Fruit fly (Drosophila melanogaster) whole organism, embryonic: ENCODE results near the gene Sec61alpha.

Source experiments
- CG10209 ChIP-seq: fragments of 200-800 bp; sonication (Bioruptor generic); optimal IDR thresholded peaks from 3 replicates; lab custom pipeline; 2017; ENCODE audit warnings: missing biosample characterization, mild to moderate bottlenecking, missing genetic modification characterization, missing genetic modification reagents
- CG1024 ChIP-seq: fragments of 200-800 bp; sonication (Bioruptor generic); IDR thresholded peaks from 2 replicates; pipeline ENCODE4 v1.3.6; 2022; ENCODE audit warnings: missing biosample characterization, missing genetic modification characterization
- CG10462 ChIP-seq: fragments of 200-800 bp; sonication (Bioruptor generic); optimal IDR thresholded peaks from 2 replicates; lab custom pipeline; 2016; ENCODE audit warnings: missing biosample characterization, missing genetic modification characterization
- CG12236 ChIP-seq: fragments of 200-800 bp; sonication (Bioruptor generic); optimal IDR thresholded peaks from 2 replicates; lab custom pipeline; 2016; ENCODE audit warnings: missing biosample characterization, missing genetic modification characterization
- CG13775 ChIP-seq: fragments of 200-800 bp; sonication (Bioruptor generic); optimal IDR thresholded peaks from 3 replicates; lab custom pipeline; 2017; ENCODE audit warnings: missing biosample characterization, mild to moderate bottlenecking, missing genetic modification characterization
- CG13894 ChIP-seq: fragments of 200-800 bp; sonication (Bioruptor generic); optimal IDR thresholded peaks from 3 replicates; lab custom pipeline; 2018; ENCODE audit warnings: missing biosample characterization, mild to moderate bottlenecking, missing genetic modification characterization, moderate library complexity
- CG15011 ChIP-seq: fragments of 200-800 bp; sonication (Bioruptor generic); optimal IDR thresholded peaks from 3 replicates; lab custom pipeline; 2018; ENCODE audit warnings: missing biosample characterization, mild to moderate bottlenecking, missing genetic modification characterization
- CG1602 ChIP-seq: fragments of 200-800 bp; sonication (Bioruptor generic); optimal IDR thresholded peaks from 3 replicates; lab custom pipeline; 2016; ENCODE audit warnings: missing biosample characterization, missing genetic modification characterization
- CG1647 ChIP-seq: fragments of 200-800 bp; sonication (Bioruptor generic); optimal IDR thresholded peaks from 3 replicates; lab custom pipeline; 2016; ENCODE audit warnings: missing biosample characterization, missing genetic modification characterization
- CG17568 ChIP-seq: fragments of 200-800 bp; sonication (Bioruptor generic); optimal IDR thresholded peaks from 2 replicates; lab custom pipeline; 2018; ENCODE audit warnings: missing biosample characterization, mild to moderate bottlenecking, missing genetic modification characterization, moderate library complexity
- CG17612 ChIP-seq: fragments of 200-800 bp; sonication (Bioruptor generic); IDR thresholded peaks from 2 replicates; pipeline ENCODE4 v1.3.6; 2022; ENCODE audit warnings: missing biosample characterization, missing genetic modification characterization
- CG18619 ChIP-seq: fragments of 200-800 bp; sonication (Bioruptor generic); optimal IDR thresholded peaks from 3 replicates; lab custom pipeline; 2017; ENCODE audit warnings: missing biosample characterization, mild to moderate bottlenecking, missing genetic modification characterization
- CG2875 ChIP-seq: fragments of 200-800 bp; sonication (Bioruptor generic); optimal IDR thresholded peaks from 2 replicates; lab custom pipeline; 2017; ENCODE audit warnings: missing biosample characterization, mild to moderate bottlenecking, missing genetic modification characterization, missing genetic modification reagents
- CG3281 ChIP-seq: fragments of 200-800 bp; sonication (Bioruptor generic); optimal IDR thresholded peaks from 3 replicates; lab custom pipeline; 2017; ENCODE audit warnings: missing biosample characterization, mild to moderate bottlenecking, missing genetic modification characterization
- CG3407 ChIP-seq: fragments of 200-800 bp; sonication (Bioruptor generic); optimal IDR thresholded peaks from 2 replicates; lab custom pipeline; 2018; ENCODE audit warnings: missing biosample characterization, mild to moderate bottlenecking, missing genetic modification characterization
- CG34422 ChIP-seq: fragments of 200-800 bp; sonication (Bioruptor generic); IDR thresholded peaks from 3 replicates; pipeline ENCODE4 v1.3.6; 2022; ENCODE audit warnings: missing biosample characterization, missing genetic modification characterization
- CG4707 ChIP-seq: fragments of 200-800 bp; sonication (Bioruptor generic); optimal IDR thresholded peaks from 2 replicates; lab custom pipeline; 2018; ENCODE audit warnings: missing biosample characterization, mild to moderate bottlenecking, missing genetic modification characterization, moderate library complexity
- CG5180 ChIP-seq: fragments of 200-800 bp; sonication (Bioruptor generic); optimal IDR thresholded peaks from 3 replicates; lab custom pipeline; 2017; ENCODE audit warnings: missing biosample characterization, missing genetic modification characterization, mild to moderate bottlenecking, moderate library complexity, missing genetic modification reagents
- CG6272 ChIP-seq: fragments of 200-800 bp; sonication (Bioruptor generic); IDR thresholded peaks from 2 replicates; pipeline ENCODE4 v1.3.6; 2022; ENCODE audit warnings: missing biosample characterization, missing genetic modification characterization
- CG6683 ChIP-seq: fragments of 200-800 bp; sonication (Bioruptor generic); optimal IDR thresholded peaks from 2 replicates; lab custom pipeline; 2017; ENCODE audit warnings: missing biosample characterization, mild to moderate bottlenecking, missing genetic modification characterization, missing genetic modification reagents
- CG6813 ChIP-seq: fragments of 200-800 bp; sonication (Bioruptor generic); optimal IDR thresholded peaks from 2 replicates; lab custom pipeline; 2017; ENCODE audit warnings: missing biosample characterization, missing genetic modification characterization, mild to moderate bottlenecking, moderate library complexity, missing genetic modification reagents
- CG7357 ChIP-seq: fragments of 200-800 bp; sonication (Bioruptor generic); IDR thresholded peaks from 3 replicates; pipeline ENCODE4 v1.3.6; 2022; ENCODE audit warnings: missing biosample characterization, missing genetic modification characterization
- CG8281 ChIP-seq: fragments of 200-800 bp; sonication (Bioruptor generic); optimal IDR thresholded peaks from 2 replicates; lab custom pipeline; 2018; ENCODE audit warnings: missing biosample characterization, mild to moderate bottlenecking, missing genetic modification characterization, moderate library complexity
- CG8388 ChIP-seq: fragments of 200-800 bp; sonication (Bioruptor generic); optimal IDR thresholded peaks from 2 replicates; lab custom pipeline; 2019; ENCODE audit warnings: missing biosample characterization, mild to moderate bottlenecking, missing genetic modification characterization, moderate library complexity
- Camta ChIP-seq: fragments of 200-800 bp; sonication (Bioruptor generic); optimal IDR thresholded peaks from 2 replicates; lab custom pipeline; 2016; ENCODE audit warnings: missing biosample characterization, missing genetic modification characterization
- D ChIP-seq, 2 experiments: fragments of 200-800 bp in 1 of 2; fragments of >200 bp in 1 of 2; sonication (Bioruptor generic) in 1 of 2; optimal IDR thresholded peaks; 2 replicates in 1 of 2; 3 replicates in 1 of 2; lab custom pipeline; 2017; ENCODE audit warnings: mild to moderate bottlenecking in 1 of 2, missing biosample characterization in 1 of 2, missing genetic modification characterization in 1 of 2, missing genetic modification reagents in 1 of 2
- Gug ChIP-seq: fragments of 200-800 bp; sonication (Bioruptor generic); IDR thresholded peaks from 4 replicates; pipeline ENCODE4 v1.3.6; 2022; ENCODE audit warnings: missing biosample characterization, missing genetic modification characterization
- MESR4 ChIP-seq: fragments of 200-800 bp; sonication (Bioruptor generic); optimal IDR thresholded peaks from 2 replicates; lab custom pipeline; 2018; ENCODE audit warnings: missing biosample characterization, mild to moderate bottlenecking, missing genetic modification characterization, moderate library complexity
- Neu2 ChIP-seq: fragments of 200-800 bp; sonication (Bioruptor generic); optimal IDR thresholded peaks from 3 replicates; lab custom pipeline; 2016; ENCODE audit warnings: missing biosample characterization, missing genetic modification characterization, borderline replicate concordance
- Ravus ChIP-seq: fragments of 200-800 bp; sonication (Bioruptor generic); IDR thresholded peaks from 2 replicates; pipeline ENCODE4 v1.3.6; 2022; ENCODE audit warnings: missing biosample characterization, missing genetic modification characterization
- Side ChIP-seq: fragments of 200-800 bp; sonication (Bioruptor generic); optimal IDR thresholded peaks from 2 replicates; lab custom pipeline; 2016; ENCODE audit warnings: missing biosample characterization, missing genetic modification characterization
- abd-A ChIP-seq: fragments of 200-800 bp; sonication (Bioruptor generic); optimal IDR thresholded peaks from 3 replicates; lab custom pipeline; 2019; ENCODE audit warnings: missing biosample characterization, mild to moderate bottlenecking, missing genetic modification characterization, moderate library complexity
- ato ChIP-seq: fragments of 200-800 bp; sonication (Bioruptor generic); IDR thresholded peaks from 2 replicates; pipeline ENCODE4 v1.3.6; 2022; ENCODE audit warnings: missing biosample characterization, missing genetic modification characterization; ENCODE audit not compliant: partially characterized antibody
- br ChIP-seq: fragments of >200 bp; optimal IDR thresholded peaks from 2 replicates; lab custom pipeline; 2017
- btn ChIP-seq: fragments of 200-800 bp; sonication (Bioruptor generic); optimal IDR thresholded peaks from 2 replicates; lab custom pipeline; 2016; ENCODE audit warnings: missing biosample characterization, missing genetic modification characterization
- cas ChIP-seq: fragments of 200-800 bp; sonication (Bioruptor generic); IDR thresholded peaks from 2 replicates; pipeline ENCODE4 v1.3.6; 2022; ENCODE audit warnings: missing biosample characterization, missing genetic modification characterization
- dm ChIP-seq: fragments of 200-800 bp; sonication (Bioruptor generic); optimal IDR thresholded peaks from 3 replicates; lab custom pipeline; 2016; ENCODE audit warnings: missing biosample characterization, missing genetic modification characterization
- dmrt99B ChIP-seq: fragments of 200-800 bp; sonication (Bioruptor generic); optimal IDR thresholded peaks from 2 replicates; lab custom pipeline; 2018; ENCODE audit warnings: missing biosample characterization, mild to moderate bottlenecking, missing genetic modification characterization, moderate library complexity
- en ChIP-seq: fragments of 200-800 bp; sonication (Bioruptor generic); optimal IDR thresholded peaks from 2 replicates; lab custom pipeline; 2016; ENCODE audit warnings: missing biosample characterization, missing genetic modification characterization
- grau ChIP-seq: fragments of 200-800 bp; optimal IDR thresholded peaks from 3 replicates; lab custom pipeline; 2019; ENCODE audit warnings: missing biosample characterization, mild to moderate bottlenecking, missing genetic modification characterization, moderate library complexity
- gro ChIP-seq: fragments of 200-800 bp; sonication (Bioruptor generic); optimal IDR thresholded peaks from 2 replicates; lab custom pipeline; 2016; ENCODE audit warnings: missing biosample characterization, missing genetic modification characterization
- h ChIP-seq: fragments of >200 bp; optimal IDR thresholded peaks from 2 replicates; lab custom pipeline; 2017
- hbn ChIP-seq: fragments of 200-800 bp; sonication (Bioruptor generic); IDR thresholded peaks from 2 replicates; pipeline ENCODE4 v1.3.6; 2022; ENCODE audit warnings: missing biosample characterization, missing genetic modification characterization; ENCODE audit not compliant: partially characterized antibody
- maf-S ChIP-seq: fragments of 200-800 bp; sonication (Bioruptor generic); optimal IDR thresholded peaks from 2 replicates; lab custom pipeline; 2016; ENCODE audit warnings: missing biosample characterization, missing genetic modification characterization
- p53 ChIP-seq: fragments of 200-800 bp; sonication (Bioruptor generic); optimal IDR thresholded peaks from 2 replicates; lab custom pipeline; 2016; ENCODE audit warnings: missing biosample characterization, missing genetic modification characterization
- pfk ChIP-seq: fragments of 200-800 bp; sonication (Bioruptor generic); optimal IDR thresholded peaks from 2 replicates; lab custom pipeline; 2018; ENCODE audit warnings: missing biosample characterization, mild to moderate bottlenecking, missing genetic modification characterization, moderate library complexity
- sqz ChIP-seq: fragments of 200-800 bp; sonication (Bioruptor generic); optimal IDR thresholded peaks from 3 replicates; lab custom pipeline; 2018; ENCODE audit warnings: missing biosample characterization, mild to moderate bottlenecking, missing genetic modification characterization
- usp ChIP-seq: fragments of >200 bp; optimal IDR thresholded peaks from 2 replicates; lab custom pipeline; 2017; ENCODE audit warnings: missing biosample characterization, missing genetic modification characterization
- vvl ChIP-seq: fragments of 200-800 bp; sonication (Bioruptor generic); IDR thresholded peaks from 2 replicates; pipeline ENCODE4 v1.3.6; 2022; ENCODE audit warnings: missing biosample characterization, missing genetic modification characterization
- zen2 ChIP-seq: fragments of 200-800 bp; sonication (Bioruptor generic); IDR thresholded peaks from 3 replicates; pipeline ENCODE4 v1.3.6; 2022; ENCODE audit warnings: missing biosample characterization, missing genetic modification characterization; ENCODE audit not compliant: partially characterized antibody

Sec61alpha gene

dm6 chr2L:6490783-6491249 lies 10.4 kb upstream of the Sec61alpha start, which contains the start of the genes Phf5a and CG31638 (continued):
- TF ChIP-seq CG6272 (GFP tag; lab: Robert Waterston, UW) = peak; percentile 98
- TF ChIP-seq CG34422 = peak; percentile 98
- TF ChIP-seq gro (GFP tag; lab: Kevin White, UChicago) = no peak
- TF ChIP-seq CG13775 (GFP tag; lab: Kevin White, UChicago) = peak; percentile 88
- TF ChIP-seq Neu2 (GFP tag; lab: Kevin White, UChicago) = no peak
- TF ChIP-seq CG3407 = peak; percentile 94
- TF ChIP-seq h (lab: Kevin White, UChicago) = no peak
- TF ChIP-seq br (lab: Kevin White, UChicago) = no peak
- no peak for TF ChIP-seq Ravus
- TF ChIP-seq CG10209 (GFP tag; lab: Kevin White, UChicago) = peak; percentile 88
- TF ChIP-seq CG6813 (GFP tag; lab: Kevin White, UChicago) = peak; percentile 92
- no peak for TF ChIP-seq zen2 (GFP tag; lab: Robert Waterston, UW)
- peak; percentile 84 for TF ChIP-seq CG8281 (tag; lab: Kevin White, UChicago)
- TF ChIP-seq CG3281 (GFP tag; lab: Kevin White, UChicago) = peak; percentile 94
- peak; percentile 96 for TF ChIP-seq CG13894 (tag; lab: Kevin White, UChicago)
- peak; percentile 82 for TF ChIP-seq vvl (GFP tag; lab: Robert Waterston, UW)
- no peak for TF ChIP-seq p53 (GFP tag; lab: Kevin White, UChicago)
- peak; percentile 47; the same call in 1 of the 2 replicates for TF ChIP-seq hbn (GFP tag; lab: Robert Waterston, UW)
- TF ChIP-seq CG18619 (GFP tag; lab: Kevin White, UChicago) = peak; percentile 87
- TF ChIP-seq D (optimal IDR thresholded peaks at IDR 0.05; lab: Kevin White, UChicago) = no peak
- TF ChIP-seq D (GFP tag; optimal IDR thresholded peaks at IDR 0.05; lab: Kevin White, UChicago) = peak; percentile 90
- no peak for TF ChIP-seq abd-A (tag; lab: Kevin White, UChicago)
- TF ChIP-seq en (GFP tag; lab: Kevin White, UChicago) = no peak
- peak; percentile 49 for TF ChIP-seq CG4707 (GFP tag; lab: Kevin White, UChicago)
- TF ChIP-seq CG6683 (GFP tag; lab: Kevin White, UChicago) = peak; percentile 84
- peak; percentile 63 for TF ChIP-seq CG2875
- peak; percentile 6 for TF ChIP-seq CG12236 (GFP tag; lab: Kevin White, UChicago)
- TF ChIP-seq Camta (GFP tag; lab: Kevin White, UChicago) = peak; percentile 40
- TF ChIP-seq CG5180 = peak; percentile 66
- peak; percentile 82 for TF ChIP-seq CG15011 (GFP tag; lab: Kevin White, UChicago)
- TF ChIP-seq ato (GFP tag; lab: Robert Waterston, UW) = no peak
- peak; percentile 61 for TF ChIP-seq maf-S
- TF ChIP-seq Gug (GFP tag; lab: Robert Waterston, UW) = peak; percentile 95
- TF ChIP-seq MESR4 (GFP tag; lab: Kevin White, UChicago) = peak; percentile 54
- TF ChIP-seq CG10462 = peak; percentile 94
- TF ChIP-seq pfk (GFP tag; lab: Kevin White, UChicago) = peak; percentile 52
- TF ChIP-seq CG1647 (GFP tag; lab: Kevin White, UChicago) = no peak
- TF ChIP-seq CG1024 (GFP tag; lab: Robert Waterston, UW) = peak; percentile 64
- TF ChIP-seq cas (GFP tag; lab: Robert Waterston, UW) = peak; percentile 95
- peak; percentile 34 for TF ChIP-seq Side (GFP tag; lab: Kevin White, UChicago)
- no peak for TF ChIP-seq btn (GFP tag; lab: Kevin White, UChicago)
- no peak for TF ChIP-seq CG17568 (GFP tag; lab: Kevin White, UChicago)
- TF ChIP-seq dmrt99B (tag; lab: Kevin White, UChicago) = peak; percentile 95
- TF ChIP-seq sqz = peak; percentile 83
- no peak for TF ChIP-seq usp
- TF ChIP-seq CG17612 = peak; percentile 94
- TF ChIP-seq CG8388 (GFP tag; lab: Kevin White, UChicago) = peak; percentile 96
- peak; percentile 91 for TF ChIP-seq CG7357 (GFP tag; lab: Robert Waterston, UW)
- TF ChIP-seq dm (GFP tag; lab: Kevin White, UChicago) = peak; percentile 54
- TF ChIP-seq grau (tag; lab: Kevin White, UChicago) = peak; percentile 82
- TF ChIP-seq CG1602 (GFP tag; lab: Kevin White, UChicago) = peak; percentile 95
